Worm (Caenorhabditis elegans) whole organism, L3 larva: ENCODE data around the gene sprr-2.

Source experiments
- R02D3.7 ChIP-seq: fragments of 150-350 bp; optimal IDR thresholded peaks from 2 replicates; lab custom pipeline; 2014; ENCODE audit warnings: missing biosample characterization, missing genetic modification characterization
- ZK546.5 ChIP-seq: sonication (generic microtip); optimal IDR thresholded peaks from 2 replicates; lab custom pipeline; 2017; ENCODE audit warnings: missing biosample characterization, missing genetic modification characterization
- aly-2 ChIP-seq: fragments of 150-350 bp; optimal IDR thresholded peaks from 2 replicates; lab custom pipeline; 2014; ENCODE audit warnings: missing biosample characterization, missing genetic modification characterization
- ama-1 ChIP-seq: fragments of 150-350 bp; optimal IDR thresholded peaks from 2 replicates; lab custom pipeline; 2018
- ceh-16 ChIP-seq: sonication (generic microtip); optimal IDR thresholded peaks from 2 replicates; lab custom pipeline; 2017; ENCODE audit warnings: missing biosample characterization, missing genetic modification characterization
- ceh-28 ChIP-seq: fragments of 150-350 bp; optimal IDR thresholded peaks from 2 replicates; lab custom pipeline; 2014; ENCODE audit warnings: missing biosample characterization, missing genetic modification reagents, missing genetic modification characterization
- ceh-82 ChIP-seq: fragments of 150-350 bp; optimal IDR thresholded peaks from 2 replicates; lab custom pipeline; 2014; ENCODE audit warnings: missing biosample characterization, missing genetic modification characterization
- ceh-9 ChIP-seq: sonication (generic microtip); optimal IDR thresholded peaks from 2 replicates; lab custom pipeline; 2018; ENCODE audit warnings: missing biosample characterization, missing genetic modification characterization
- daf-12 ChIP-seq: fragments of 150-350 bp; optimal IDR thresholded peaks from 2 replicates; lab custom pipeline; 2014; ENCODE audit warnings: missing biosample characterization, missing genetic modification reagents, missing genetic modification characterization
- egl-27 ChIP-seq: sonication (generic microtip); optimal IDR thresholded peaks from 4 replicates; lab custom pipeline; 2017; ENCODE audit warnings: missing biosample characterization, missing genetic modification reagents, missing genetic modification characterization
- egl-5 ChIP-seq: fragments of 150-350 bp; optimal IDR thresholded peaks from 2 replicates; lab custom pipeline; 2017; ENCODE audit warnings: missing biosample characterization, missing genetic modification reagents, missing genetic modification characterization, inconsistent platforms
- elt-1 ChIP-seq: fragments of 150-350 bp; optimal IDR thresholded peaks from 2 replicates; lab custom pipeline; 2014; ENCODE audit warnings: missing biosample characterization, missing genetic modification characterization
- elt-2 ChIP-seq: sonication (generic microtip); optimal IDR thresholded peaks from 2 replicates; lab custom pipeline; 2016; ENCODE audit warnings: missing genetic modification reagents, mild to moderate bottlenecking, missing genetic modification characterization, missing compliant biosample characterization
- elt-3 ChIP-seq, 3 experiments: fragments of 150-350 bp in 1 of 3; sonication (generic microtip) in 2 of 3; optimal IDR thresholded peaks; 2 replicates in 2 of 3; 4 replicates in 1 of 3; lab custom pipeline; 2014 to 2017; ENCODE audit warnings: missing biosample characterization in 3 of 3, missing genetic modification characterization in 3 of 3
- eor-1 ChIP-seq, 2 experiments: fragments of 150-350 bp; optimal IDR thresholded peaks; 2 replicates each; lab custom pipeline; 2014 to 2018; ENCODE audit warnings: missing biosample characterization in 2 of 2, missing genetic modification characterization in 2 of 2
- fkh-10 ChIP-seq: sonication (generic microtip); optimal IDR thresholded peaks from 2 replicates; lab custom pipeline; 2017; ENCODE audit warnings: missing biosample characterization, missing genetic modification reagents, missing genetic modification characterization
- fkh-2 ChIP-seq: fragments of 150-350 bp; optimal IDR thresholded peaks from 2 replicates; lab custom pipeline; 2014; ENCODE audit warnings: missing biosample characterization, missing genetic modification reagents, missing genetic modification characterization
- fos-1 ChIP-seq: fragments of 150-350 bp; optimal IDR thresholded peaks from 2 replicates; lab custom pipeline; 2014; ENCODE audit warnings: missing biosample characterization, missing genetic modification characterization
- hmg-11 ChIP-seq: sonication (generic microtip); optimal IDR thresholded peaks from 2 replicates; lab custom pipeline; 2016; ENCODE audit warnings: missing genetic modification characterization, missing compliant biosample characterization
- jun-1 ChIP-seq: fragments of 150-350 bp; optimal IDR thresholded peaks from 2 replicates; lab custom pipeline; 2014; ENCODE audit warnings: missing biosample characterization, missing genetic modification reagents, missing genetic modification characterization
- lin-15B ChIP-seq: fragments of 150-350 bp; optimal IDR thresholded peaks from 2 replicates; lab custom pipeline; 2014; ENCODE audit warnings: missing biosample characterization, missing genetic modification characterization
- lin-39 ChIP-seq: fragments of 150-350 bp; optimal IDR thresholded peaks from 2 replicates; lab custom pipeline; 2018; ENCODE audit warnings: missing biosample characterization, missing genetic modification reagents, missing genetic modification characterization
- lsy-12 ChIP-seq: sonication (generic microtip); optimal IDR thresholded peaks from 2 replicates; lab custom pipeline; 2016; ENCODE audit warnings: mild to moderate bottlenecking, missing genetic modification characterization, missing compliant biosample characterization
- mdl-1 ChIP-seq: fragments of 150-350 bp; optimal IDR thresholded peaks from 2 replicates; lab custom pipeline; 2014; ENCODE audit warnings: missing biosample characterization, missing genetic modification characterization
- mml-1 ChIP-seq: fragments of 150-350 bp; sonication (generic microtip); optimal IDR thresholded peaks from 3 replicates; lab custom pipeline; 2014; ENCODE audit warnings: missing biosample characterization, missing genetic modification characterization
- nfya-1 ChIP-seq: sonication (generic microtip); optimal IDR thresholded peaks from 2 replicates; lab custom pipeline; 2017; ENCODE audit warnings: missing genetic modification characterization, mild to moderate bottlenecking, missing compliant biosample characterization, antibody characterized with exemption, moderate library complexity; ENCODE audit not compliant: insufficient read depth
- nhr-11 ChIP-seq: fragments of 150-350 bp; optimal IDR thresholded peaks from 2 replicates; lab custom pipeline; 2014; ENCODE audit warnings: missing biosample characterization, missing genetic modification characterization
- nhr-12 ChIP-seq: fragments of 150-350 bp; optimal IDR thresholded peaks from 2 replicates; lab custom pipeline; 2014; ENCODE audit warnings: missing biosample characterization, missing genetic modification characterization
- nhr-23 ChIP-seq: fragments of 150-350 bp; optimal IDR thresholded peaks from 2 replicates; lab custom pipeline; 2014; ENCODE audit warnings: missing biosample characterization, missing genetic modification reagents, missing genetic modification characterization
- nhr-237 ChIP-seq: fragments of 150-350 bp; optimal IDR thresholded peaks from 2 replicates; lab custom pipeline; 2014; ENCODE audit warnings: missing biosample characterization, missing genetic modification characterization
- nhr-25 ChIP-seq: sonication (generic microtip); optimal IDR thresholded peaks from 2 replicates; lab custom pipeline; 2017; ENCODE audit warnings: missing biosample characterization, missing genetic modification characterization
- nhr-28 ChIP-seq: fragments of 150-350 bp; optimal IDR thresholded peaks from 2 replicates; lab custom pipeline; 2014; ENCODE audit warnings: missing biosample characterization, missing genetic modification characterization
- nhr-43 ChIP-seq: sonication (generic microtip); optimal IDR thresholded peaks from 2 replicates; lab custom pipeline; 2016; ENCODE audit warnings: mild to moderate bottlenecking, missing genetic modification characterization, missing compliant biosample characterization; ENCODE audit not compliant: poor library complexity, severe bottlenecking
- nhr-67 ChIP-seq: fragments of 150-350 bp; optimal IDR thresholded peaks from 2 replicates; lab custom pipeline; 2014; ENCODE audit warnings: missing biosample characterization, missing genetic modification characterization
- nhr-76 ChIP-seq: fragments of 150-350 bp; sonication (generic microtip); optimal IDR thresholded peaks from 5 replicates; lab custom pipeline; 2014; ENCODE audit warnings: missing biosample characterization, missing genetic modification characterization
- nhr-77 ChIP-seq: fragments of 150-350 bp; optimal IDR thresholded peaks from 2 replicates; lab custom pipeline; 2014; ENCODE audit warnings: missing biosample characterization, missing genetic modification characterization
- pha-4 ChIP-seq: fragments of 150-350 bp; optimal IDR thresholded peaks from 2 replicates; lab custom pipeline; 2014; ENCODE audit warnings: missing biosample characterization, missing genetic modification reagents, missing genetic modification characterization
- pqm-1 ChIP-seq: fragments of 150-350 bp; optimal IDR thresholded peaks from 2 replicates; lab custom pipeline; 2017; ENCODE audit warnings: missing biosample characterization, missing genetic modification characterization, inconsistent platforms
- sea-2 ChIP-seq: fragments of 150-350 bp; sonication (generic microtip); optimal IDR thresholded peaks from 4 replicates; lab custom pipeline; 2014; ENCODE audit warnings: missing biosample characterization, missing genetic modification reagents, missing genetic modification characterization
- skn-1 ChIP-seq: fragments of 150-350 bp; optimal IDR thresholded peaks from 2 replicates; lab custom pipeline; 2014; ENCODE audit warnings: missing biosample characterization, missing genetic modification characterization
- snpc-4 ChIP-seq: fragments of 150-350 bp; optimal IDR thresholded peaks from 2 replicates; lab custom pipeline; 2014; ENCODE audit warnings: missing biosample characterization, missing genetic modification characterization
- tbx-2 ChIP-seq: sonication (generic microtip); optimal IDR thresholded peaks from 2 replicates; lab custom pipeline; 2016; ENCODE audit warnings: mild to moderate bottlenecking, missing genetic modification characterization, missing compliant biosample characterization
- unc-39 ChIP-seq: sonication (generic microtip); optimal IDR thresholded peaks from 4 replicates; lab custom pipeline; 2017; ENCODE audit warnings: missing biosample characterization, missing genetic modification characterization
- unc-62 ChIP-seq: fragments of 150-350 bp; sonication (generic microtip); optimal IDR thresholded peaks from 4 replicates; lab custom pipeline; 2014; ENCODE audit warnings: missing biosample characterization, missing genetic modification reagents, missing genetic modification characterization
- zag-1 ChIP-seq: fragments of 150-350 bp; optimal IDR thresholded peaks from 2 replicates; lab custom pipeline; 2014; ENCODE audit warnings: missing biosample characterization, missing genetic modification characterization
- ztf-11 ChIP-seq: fragments of 150-350 bp; optimal IDR thresholded peaks from 2 replicates; lab custom pipeline; 2014; ENCODE audit warnings: missing biosample characterization, missing genetic modification characterization
- ztf-4 ChIP-seq: fragments of 150-350 bp; optimal IDR thresholded peaks from 2 replicates; lab custom pipeline; 2014; ENCODE audit warnings: missing biosample characterization, missing genetic modification characterization

The sprr-2 gene

DNA sequence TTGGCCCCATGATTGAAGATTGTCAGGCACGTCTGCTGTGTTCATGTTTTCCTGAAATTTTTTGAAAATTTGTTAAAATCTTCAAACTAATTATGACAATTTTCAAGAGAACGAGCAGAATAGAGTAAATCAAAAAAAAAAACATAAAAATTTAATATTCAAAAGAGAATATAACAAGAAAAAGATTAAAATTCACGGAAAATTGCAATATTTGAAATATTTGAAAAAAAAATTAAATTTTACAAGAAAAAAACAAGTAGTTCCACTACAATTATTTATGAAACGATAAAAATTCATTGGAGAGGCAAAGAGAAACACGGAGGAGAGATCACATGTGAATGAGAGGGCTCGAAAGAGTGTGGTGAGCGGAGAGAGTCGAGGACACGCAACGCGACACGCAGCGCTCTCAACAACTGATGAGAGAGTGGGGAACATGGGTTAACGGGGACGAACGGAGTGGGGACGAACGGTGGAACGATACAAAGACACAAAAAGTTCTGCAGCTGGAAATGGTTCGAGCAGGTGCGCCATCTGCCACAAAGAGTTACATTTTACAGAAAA is 31.3 kb downstream of the sprr-2 start, which contains the start of gene mbk-1:
Gene mbk-1, minus strand, starts transcription at position 51 of the 561 bp plus-strand sequence.
- peak; percentile 80 for TF ChIP-seq nfya-1 (tag; lab: Kevin White, UChicago)
- TF ChIP-seq lsy-12: no peak
- TF ChIP-seq nhr-23 (tag; lab: Kevin White, UChicago): peak; percentile 59
- peak; percentile 63 for TF ChIP-seq egl-5 (tag; lab: Kevin White, UChicago)
- TF ChIP-seq ama-1 (lab: Kevin White, UChicago): peak; percentile 37
- TF ChIP-seq eor-1 (tag; optimal IDR thresholded peaks at IDR 0.05; lab: Kevin White, UChicago): no peak
- TF ChIP-seq zag-1: no peak
- TF ChIP-seq lin-15B (tag; lab: Kevin White, UChicago): peak; percentile 49
- no peak for TF ChIP-seq ztf-11 (tag; lab: Kevin White, UChicago)
- TF ChIP-seq skn-1 (tag; lab: Kevin White, UChicago): no peak
- TF ChIP-seq daf-12 (tag; lab: Kevin White, UChicago): no peak
- TF ChIP-seq nhr-76: no peak
- peak; percentile 51 for TF ChIP-seq jun-1 (tag; lab: Kevin White, UChicago)
- no peak for TF ChIP-seq unc-62 (GFP tag; lab: Kevin White, UChicago)
- no peak for TF ChIP-seq elt-1 (tag; lab: Kevin White, UChicago)
- no peak for TF ChIP-seq ceh-82 (tag; lab: Kevin White, UChicago)
- peak; percentile 73 for TF ChIP-seq elt-2 (tag; lab: Kevin White, UChicago)
- no peak for TF ChIP-seq ZK546.5 (tag; lab: Kevin White, UChicago)
- peak; percentile 81 for TF ChIP-seq hmg-11
- peak; percentile 35 for TF ChIP-seq snpc-4
- no peak for TF ChIP-seq nhr-11 (tag; lab: Kevin White, UChicago)
- no peak for TF ChIP-seq R02D3.7
- TF ChIP-seq ceh-16: no peak
- TF ChIP-seq mdl-1 (tag; lab: Kevin White, UChicago): peak; percentile 26
- no peak for TF ChIP-seq aly-2
- peak; percentile 26 for TF ChIP-seq ceh-28 (tag; lab: Kevin White, UChicago)
- no peak for TF ChIP-seq ceh-9 (tag; lab: Kevin White, UChicago)
- no peak for TF ChIP-seq sea-2 (GFP tag; lab: Kevin White, UChicago)
- TF ChIP-seq nhr-77: no peak
- no peak for TF ChIP-seq ztf-4
- TF ChIP-seq nhr-28 (tag; lab: Kevin White, UChicago): no peak
- TF ChIP-seq nhr-67 (tag; lab: Kevin White, UChicago): no peak
- TF ChIP-seq fkh-10 (GFP tag; lab: Kevin White, UChicago): no peak
- no peak for TF ChIP-seq fos-1 (tag; lab: Kevin White, UChicago)
- no peak for TF ChIP-seq unc-39 (tag; lab: Kevin White, UChicago)
- TF ChIP-seq pha-4 (tag; lab: Kevin White, UChicago): peak; percentile 90
- peak; percentile 22 for TF ChIP-seq nhr-43 (tag; lab: Kevin White, UChicago)
- no peak for TF ChIP-seq egl-27 (tag; lab: Kevin White, UChicago)
- peak; percentile 81 for TF ChIP-seq lin-39 (tag; lab: Kevin White, UChicago)
- no peak for TF ChIP-seq nhr-237 (tag; lab: Kevin White, UChicago)
- TF ChIP-seq nhr-12 (tag; lab: Kevin White, UChicago): no peak
- peak; percentile 26 for TF ChIP-seq tbx-2
- no peak for TF ChIP-seq elt-3 (tag; optimal IDR thresholded peaks at IDR 0.05; lab: Kevin White, UChicago)
- TF ChIP-seq fkh-2 (tag; lab: Kevin White, UChicago): no peak
- TF ChIP-seq mml-1 (tag; lab: Kevin White, UChicago): no peak
- peak; percentile 76 for TF ChIP-seq nhr-25 (tag; lab: Kevin White, UChicago)
- peak; percentile 47 for TF ChIP-seq pqm-1
